Worm (Caenorhabditis elegans) whole organism, L4/young adult: ENCODE results near the gene ndua-1.

Source experiments
- W03F9.2 ChIP-seq: fragments of 150-350 bp; optimal IDR thresholded peaks from 2 replicates; lab custom pipeline; 2014; ENCODE audit warnings: missing biosample characterization, missing genetic modification characterization
- dao-5 ChIP-seq: sonication (generic microtip); optimal IDR thresholded peaks from 2 replicates; lab custom pipeline; 2016; ENCODE audit warnings: missing genotype, missing genetic modification characterization, moderate library complexity, missing compliant biosample characterization
- him-1 ChIP-seq: sonication (generic microtip); optimal IDR thresholded peaks from 2 replicates; lab custom pipeline; 2016; ENCODE audit warnings: missing genotype, missing genetic modification reagents, missing genetic modification characterization, missing compliant biosample characterization

Gene ndua-1

ce11 chrV:20813646-20814045, 38.1 kb downstream of the ndua-1 start:
- TF ChIP-seq W03F9.2 (tag; lab: Kevin White, UChicago) (no peak), dao-5 (tag; lab: Kevin White, UChicago) (no peak), him-1 (tag; lab: Kevin White, UChicago) (no peak)

DNA sequence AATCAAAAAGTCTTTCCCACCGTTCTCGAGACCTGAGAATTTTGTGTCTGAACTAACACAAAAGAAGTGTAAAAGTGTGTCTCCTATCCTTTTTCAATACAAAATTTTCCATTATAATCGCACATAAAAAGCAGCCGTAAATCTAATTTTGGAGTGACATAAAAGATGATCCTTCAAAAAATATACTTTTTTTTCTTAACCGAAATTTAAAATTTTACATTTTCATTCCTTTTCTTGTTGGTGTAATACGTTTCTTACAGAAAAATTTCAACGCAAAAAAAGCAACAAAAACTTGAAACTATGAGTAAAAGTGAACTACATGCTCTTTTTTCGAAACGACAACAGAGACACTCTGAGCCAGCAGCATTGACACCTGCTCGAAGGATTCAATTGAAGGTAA, 44.7 kb downstream of the ndua-1 start, which contains the start of gene Y44A6D.6:
Gene Y44A6D.6 (plus strand): TSS at position 301 of the 400 bp plus-strand sequence.
- no peak for TF ChIP-seq W03F9.2 (tag; lab: Kevin White, UChicago)
- no peak for TF ChIP-seq dao-5 (tag; lab: Kevin White, UChicago)
- no peak for TF ChIP-seq him-1 (tag; lab: Kevin White, UChicago)

ce11 chrV:20802906-20803305, 48.8 kb downstream of the ndua-1 start, which contains the start of gene Y44A6D.5:
TSS of gene Y44A6D.5 (minus strand) at chrV:20803006.
- TF ChIP-seq him-1 (tag; lab: Kevin White, UChicago) (no peak), dao-5 (tag; lab: Kevin White, UChicago) (no peak), W03F9.2 (tag; lab: Kevin White, UChicago) (no peak)
